Worm (Caenorhabditis elegans) whole organism, early embryonic: ENCODE measurements around the gene K06H7.1.

Experiments used
- B0310.2 ChIP-seq: sonication (generic microtip); optimal IDR thresholded peaks from 2 replicates; lab custom pipeline; 2016; ENCODE audit warnings: mild to moderate bottlenecking, missing genetic modification characterization, missing compliant biosample characterization
- F13C5.2 ChIP-seq: sonication (generic microtip); optimal IDR thresholded peaks from 2 replicates; lab custom pipeline; 2017; ENCODE audit warnings: mild to moderate bottlenecking, missing genetic modification characterization, inconsistent platforms, missing compliant biosample characterization
- aly-1 ChIP-seq: sonication (generic microtip); optimal IDR thresholded peaks from 2 replicates; lab custom pipeline; 2016; ENCODE audit warnings: missing genetic modification characterization, missing compliant biosample characterization
- ama-1 ChIP-seq: fragments of 150-350 bp; optimal IDR thresholded peaks from 2 replicates; lab custom pipeline; 2014
- ceh-13 ChIP-seq: fragments of 200-800 bp; sonication (Bioruptor generic); optimal IDR thresholded peaks from 2 replicates; lab custom pipeline; 2018; ENCODE audit warnings: mild to moderate bottlenecking, missing genetic modification characterization, missing compliant biosample characterization
- ceh-36 ChIP-seq: sonication (generic microtip); optimal IDR thresholded peaks from 2 replicates; lab custom pipeline; 2016; ENCODE audit warnings: missing genetic modification characterization, inconsistent platforms, missing compliant biosample characterization
- ets-7 ChIP-seq: sonication (generic microtip); optimal IDR thresholded peaks from 2 replicates; lab custom pipeline; 2016; ENCODE audit warnings: missing genotype, missing genetic modification characterization, missing compliant biosample characterization
- flt-1 ChIP-seq: fragments of 200-800 bp; sonication (Bioruptor generic); IDR thresholded peaks from 2 replicates; pipeline ENCODE4 v1.3.6; 2022; ENCODE audit warnings: missing genetic modification characterization, missing compliant biosample characterization
- hmbx-1 ChIP-seq: sonication (generic microtip); optimal IDR thresholded peaks from 2 replicates; lab custom pipeline; 2016; ENCODE audit warnings: mild to moderate bottlenecking, missing genetic modification characterization, missing compliant biosample characterization
- hmg-4 ChIP-seq: fragments of 200-800 bp; sonication (Bioruptor generic); optimal IDR thresholded peaks from 2 replicates; lab custom pipeline; 2018; ENCODE audit warnings: mild to moderate bottlenecking, missing genetic modification characterization, missing compliant biosample characterization
- hnd-1 ChIP-seq: sonication (generic microtip); optimal IDR thresholded peaks from 2 replicates; lab custom pipeline; 2016; ENCODE audit warnings: missing genetic modification characterization, missing compliant biosample characterization
- pes-1 ChIP-seq: fragments of 200-800 bp; sonication (Bioruptor generic); IDR thresholded peaks from 2 replicates; pipeline ENCODE4 v1.3.6; 2022; ENCODE audit warnings: missing genetic modification reagents, missing genetic modification characterization, missing compliant biosample characterization
- scrt-1 ChIP-seq: fragments of 200-800 bp; sonication (Bioruptor generic); IDR thresholded peaks from 2 replicates; pipeline ENCODE4 v1.3.6; 2022; ENCODE audit warnings: missing genetic modification characterization, missing compliant biosample characterization
- sea-1 ChIP-seq: fragments of 200-800 bp; sonication (Bioruptor generic); conservative IDR thresholded peaks from 2 replicates; pipeline ENCODE4 v1.3.6; 2022; ENCODE audit warnings: missing genetic modification characterization, missing compliant biosample characterization
- tbx-11 ChIP-seq: fragments of 200-800 bp; sonication (Bioruptor generic); IDR thresholded peaks from 2 replicates; pipeline ENCODE4 v1.3.6; 2022; ENCODE audit warnings: missing genetic modification characterization, missing compliant biosample characterization
- tbx-37 ChIP-seq: fragments of 200-800 bp; sonication (Bioruptor generic); conservative IDR thresholded peaks from 2 replicates; pipeline ENCODE4 v1.3.6; 2022; ENCODE audit warnings: missing genetic modification reagents, missing genetic modification characterization, missing compliant biosample characterization
- tra-4 ChIP-seq: sonication (generic microtip); optimal IDR thresholded peaks from 2 replicates; lab custom pipeline; 2017; ENCODE audit warnings: missing genetic modification characterization, missing compliant biosample characterization

Gene K06H7.1

ce11 chrIII:8100960-8101359 is 1.8 kb downstream of the K06H7.1 start, which contains the start of gene plk-1:
TSS of gene plk-1 (plus strand) at chrIII:8101348.
- TF ChIP-seq hmg-4 (GFP tag; lab: Kevin White, UChicago) (no peak), tra-4 (tag; lab: Kevin White, UChicago) (no peak), tbx-37 (GFP tag; lab: Robert Waterston, UW) (no peak), pes-1 (GFP tag; lab: Robert Waterston, UW) (no peak), sea-1 (GFP tag; lab: Robert Waterston, UW) (no peak), ama-1 (lab: Kevin White, UChicago) (no peak), hnd-1 (no peak)

DNA sequence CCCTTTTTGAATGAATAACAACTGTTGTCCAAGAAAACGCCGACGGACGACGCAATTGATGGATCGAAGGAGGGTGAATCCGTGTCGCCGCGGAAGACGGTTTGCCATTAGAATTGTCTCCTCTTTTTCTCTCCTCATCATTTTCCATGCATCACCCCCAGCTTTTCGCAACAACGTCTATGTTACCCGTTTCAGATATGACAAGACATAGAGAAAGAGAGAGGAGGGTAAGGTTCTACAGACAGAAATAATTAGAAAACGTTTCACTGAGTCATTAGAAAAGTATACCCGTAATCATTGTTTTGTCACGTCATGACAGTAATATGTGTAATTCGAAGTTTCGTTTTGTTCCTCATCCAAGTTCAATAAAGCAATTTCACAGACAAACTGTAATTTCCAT is 6.6 kb downstream of the K06H7.1 start:
- TF ChIP-seq aly-1 (tag; lab: Kevin White, UChicago): no peak

DNA sequence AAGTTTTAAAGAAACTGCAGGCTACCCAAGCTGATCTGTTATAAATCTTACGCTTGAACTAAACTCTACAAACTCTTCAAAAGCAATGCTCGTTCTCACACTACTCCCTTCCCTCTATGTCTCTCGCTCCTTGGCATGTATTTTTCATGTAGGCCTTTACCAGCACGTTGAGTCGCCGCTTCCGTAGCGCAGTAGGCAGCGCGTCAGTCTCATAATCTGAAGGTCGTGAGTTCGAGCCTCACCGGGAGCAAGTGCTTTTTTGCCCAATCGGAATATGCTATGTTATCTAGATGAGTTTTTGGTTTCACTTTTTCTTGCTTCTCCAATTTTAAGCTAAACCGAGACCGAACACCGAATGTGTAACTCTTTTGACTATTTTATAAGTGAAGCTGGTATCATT is 7.4 kb downstream of the K06H7.1 start:
- no peak for TF ChIP-seq ama-1 (lab: Kevin White, UChicago)
- TF ChIP-seq pes-1 (GFP tag; lab: Robert Waterston, UW): peak; percentile 91
- TF ChIP-seq scrt-1 (GFP tag; lab: Robert Waterston, UW): peak; percentile 88
- TF ChIP-seq hmbx-1 (tag; lab: Kevin White, UChicago): peak; percentile 27
- peak; percentile 75 for TF ChIP-seq ceh-36 (tag; lab: Kevin White, UChicago)
- peak; percentile 51 for TF ChIP-seq tra-4 (tag; lab: Kevin White, UChicago)
- peak; percentile 66 for TF ChIP-seq hnd-1
- peak; percentile 88 for TF ChIP-seq sea-1 (GFP tag; lab: Robert Waterston, UW)
- peak; percentile 86 for TF ChIP-seq flt-1 (GFP tag; lab: Robert Waterston, UW)
- peak; percentile 79 for TF ChIP-seq B0310.2 (tag; lab: Kevin White, UChicago)
- TF ChIP-seq F13C5.2 (tag; lab: Kevin White, UChicago): peak; percentile 80
- peak; percentile 50 for TF ChIP-seq ets-7 (tag; lab: Kevin White, UChicago)
- TF ChIP-seq ceh-13 (GFP tag; lab: Kevin White, UChicago): peak; percentile 64
- peak; percentile 92 for TF ChIP-seq hmg-4 (GFP tag; lab: Kevin White, UChicago)
- TF ChIP-seq tbx-11: peak; percentile 77
- peak; percentile 67 for TF ChIP-seq tbx-37 (GFP tag; lab: Robert Waterston, UW)
- peak; percentile 88 for TF ChIP-seq aly-1 (tag; lab: Kevin White, UChicago)

DNA sequence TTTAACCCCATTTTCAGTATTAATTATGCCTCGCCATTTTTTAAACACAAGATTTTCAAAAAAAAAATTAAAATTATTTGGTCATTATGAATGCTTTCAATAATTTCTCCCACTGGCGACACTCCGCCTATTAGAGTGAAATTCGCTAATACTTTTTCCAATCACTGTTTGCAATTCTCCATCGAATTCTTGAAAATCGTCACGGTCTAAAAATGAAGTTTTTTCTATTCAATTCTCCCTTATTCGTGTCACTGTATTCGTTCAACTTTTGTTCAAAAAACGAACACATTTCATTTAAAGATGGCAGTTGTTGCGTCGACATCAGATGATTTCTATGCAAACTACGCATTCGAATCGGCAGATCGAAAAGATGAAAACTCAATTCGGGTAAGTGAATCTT is 9.4 kb downstream of the K06H7.1 start, which contains the start of gene C14B9.3:
TSS of gene C14B9.3 (plus strand) at position 301 of the 400 bp plus-strand sequence.
- TF ChIP-seq tbx-37 (GFP tag; lab: Robert Waterston, UW) (no peak), ama-1 (lab: Kevin White, UChicago) (no peak)

ce11 chrIII:8109459-8110057 is 10.4 kb downstream of the K06H7.1 start:
- peak; percentile 90 for TF ChIP-seq F13C5.2 (tag; lab: Kevin White, UChicago)
- TF ChIP-seq tbx-11: peak; percentile 89
- TF ChIP-seq ceh-13 (GFP tag; lab: Kevin White, UChicago): peak; percentile 87
- TF ChIP-seq scrt-1 (GFP tag; lab: Robert Waterston, UW): peak; percentile 89
- TF ChIP-seq hmg-4 (GFP tag; lab: Kevin White, UChicago): peak; percentile 93
- peak; percentile 90 for TF ChIP-seq aly-1 (tag; lab: Kevin White, UChicago)
- TF ChIP-seq tra-4 (tag; lab: Kevin White, UChicago): peak; percentile 70
- TF ChIP-seq ceh-36 (tag; lab: Kevin White, UChicago): peak; percentile 89
- peak; percentile 93 for TF ChIP-seq flt-1 (GFP tag; lab: Robert Waterston, UW)
- no peak for TF ChIP-seq ama-1 (lab: Kevin White, UChicago)
- TF ChIP-seq hmbx-1 (tag; lab: Kevin White, UChicago): peak; percentile 57
- peak; percentile 70 for TF ChIP-seq ets-7 (tag; lab: Kevin White, UChicago)
- peak; percentile 68 for TF ChIP-seq hnd-1
- TF ChIP-seq tbx-37 (GFP tag; lab: Robert Waterston, UW): peak; percentile 83
- peak; percentile 95 for TF ChIP-seq pes-1 (GFP tag; lab: Robert Waterston, UW)
- peak; percentile 91 for TF ChIP-seq sea-1 (GFP tag; lab: Robert Waterston, UW)
- TF ChIP-seq B0310.2 (tag; lab: Kevin White, UChicago): peak; percentile 90

DNA sequence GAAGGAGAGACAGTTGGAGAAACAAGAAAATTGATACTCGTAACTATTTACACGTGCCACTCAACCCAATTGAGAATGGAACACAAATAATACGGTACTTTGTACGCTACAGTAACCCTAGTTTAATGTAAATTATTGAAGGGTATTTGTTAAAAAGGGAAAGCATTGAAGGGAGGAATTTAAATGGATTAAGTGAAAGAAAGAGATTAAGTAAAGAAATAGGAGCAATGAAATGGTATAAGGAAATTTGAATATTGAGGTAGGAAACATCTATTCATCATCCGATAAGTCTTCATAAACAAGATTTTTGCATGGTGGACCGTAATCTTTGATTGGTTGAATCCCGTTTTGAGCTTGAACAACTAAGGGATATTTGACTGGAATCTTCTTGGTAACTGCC is 12.2 kb downstream of the K06H7.1 start:
- no peak for TF ChIP-seq tbx-11

ce11 chrIII:8115877-8116276 is 16.8 kb downstream of the K06H7.1 start:
- TF ChIP-seq B0310.2 (tag; lab: Kevin White, UChicago) (no peak), hmg-4 (GFP tag; lab: Kevin White, UChicago) (no peak), ets-7 (tag; lab: Kevin White, UChicago) (no peak), tbx-37 (GFP tag; lab: Robert Waterston, UW) (no peak), ceh-36 (tag; lab: Kevin White, UChicago) (no peak), ama-1 (lab: Kevin White, UChicago) (no peak), hmbx-1 (tag; lab: Kevin White, UChicago) (no peak), flt-1 (GFP tag; lab: Robert Waterston, UW) (no peak), scrt-1 (GFP tag; lab: Robert Waterston, UW) (no peak), aly-1 (tag; lab: Kevin White, UChicago) (no peak), tra-4 (tag; lab: Kevin White, UChicago) (no peak), hnd-1 (no peak)

- no peak for TF ChIP-seq tbx-37 (GFP tag; lab: Robert Waterston, UW)
- TF ChIP-seq scrt-1 (GFP tag; lab: Robert Waterston, UW): no peak
- no peak for TF ChIP-seq hmg-4 (GFP tag; lab: Kevin White, UChicago)
- TF ChIP-seq hnd-1: no peak
- no peak for TF ChIP-seq B0310.2 (tag; lab: Kevin White, UChicago)
- no peak for TF ChIP-seq tbx-11
- no peak for TF ChIP-seq sea-1 (GFP tag; lab: Robert Waterston, UW)
- no peak for TF ChIP-seq F13C5.2 (tag; lab: Kevin White, UChicago)
- no peak for TF ChIP-seq hmbx-1 (tag; lab: Kevin White, UChicago)
- no peak for TF ChIP-seq tra-4 (tag; lab: Kevin White, UChicago)
- TF ChIP-seq flt-1 (GFP tag; lab: Robert Waterston, UW): no peak
Observed at ce11 chrIII:8117155-8117554, 18.0 kb downstream of the K06H7.1 start.
